Worm (Caenorhabditis elegans) whole organism, L1 larva: ENCODE results near the gene F49H12.2.

Experiments used
- C04F5.9 ChIP-seq: sonication (generic microtip); optimal IDR thresholded peaks from 2 replicates; lab custom pipeline; 2016; ENCODE audit warnings: missing genetic modification characterization, missing compliant biosample characterization
- aly-2 ChIP-seq: fragments of 150-350 bp; optimal IDR thresholded peaks from 2 replicates; lab custom pipeline; 2014; ENCODE audit warnings: missing biosample characterization, missing genetic modification characterization
- dpl-1 ChIP-seq, 3 experiments: fragments of 150-350 bp in 2 of 3; sonication (generic microtip) in 1 of 3; optimal IDR thresholded peaks; 2 replicates each; lab custom pipeline; 2014 to 2017; ENCODE audit warnings: missing biosample characterization in 3 of 3, missing genetic modification characterization in 3 of 3, missing genetic modification reagents in 3 of 3
- egl-13 ChIP-seq: sonication (generic microtip); optimal IDR thresholded peaks from 2 replicates; lab custom pipeline; 2016; ENCODE audit warnings: missing genotype, missing genetic modification reagents, missing genetic modification characterization, missing compliant biosample characterization
- lin-14 ChIP-seq: fragments of 200-800 bp; sonication (Bioruptor generic); optimal IDR thresholded peaks from 2 replicates; lab custom pipeline; 2018; ENCODE audit warnings: mild to moderate bottlenecking, missing genetic modification characterization, moderate library complexity, missing compliant biosample characterization
- lin-35 ChIP-seq, 2 experiments: fragments of 150-350 bp; optimal IDR thresholded peaks; 2 replicates each; lab custom pipeline; 2014; ENCODE audit warnings: missing biosample characterization in 2 of 2, missing genetic modification characterization in 2 of 2, missing genetic modification reagents in 2 of 2
- nhr-11 ChIP-seq: fragments of 150-350 bp; optimal IDR thresholded peaks from 2 replicates; lab custom pipeline; 2014; ENCODE audit warnings: missing biosample characterization, missing genetic modification characterization
- nhr-71 ChIP-seq: sonication (generic microtip); optimal IDR thresholded peaks from 2 replicates; lab custom pipeline; 2016; ENCODE audit warnings: mild to moderate bottlenecking, missing genetic modification characterization, moderate library complexity, missing compliant biosample characterization
- nhr-77 ChIP-seq: fragments of 150-350 bp; optimal IDR thresholded peaks from 2 replicates; lab custom pipeline; 2014; ENCODE audit warnings: missing biosample characterization, missing genetic modification characterization
- nhr-84 ChIP-seq: sonication (generic microtip); optimal IDR thresholded peaks from 2 replicates; lab custom pipeline; 2017; ENCODE audit warnings: missing biosample characterization, missing genetic modification characterization
- nhr-85 ChIP-seq: sonication (generic microtip); peaks from one replicate; lab custom pipeline; 2016; ENCODE audit warnings: missing genetic modification characterization, inconsistent platforms, missing compliant biosample characterization
- pqm-1 ChIP-seq: sonication (generic microtip); optimal IDR thresholded peaks from 3 replicates; lab custom pipeline; 2017; ENCODE audit warnings: missing biosample characterization, missing genetic modification characterization
- skn-1 ChIP-seq: fragments of 150-350 bp; optimal IDR thresholded peaks from 2 replicates; lab custom pipeline; 2014; ENCODE audit warnings: missing biosample characterization, missing genetic modification characterization

ce11 chrX:2120961-2121360, 35.9 kb downstream of the F49H12.2 start, which contains the start of gene gpa-5:
- TF ChIP-seq lin-35 (GFP tag; optimal IDR thresholded peaks at IDR 0.05; lab: Kevin White, UChicago) (no peak), lin-14 (GFP tag; lab: Kevin White, UChicago) (no peak), pqm-1 (no peak), C04F5.9 (tag; lab: Kevin White, UChicago) (no peak), egl-13 (no peak), nhr-71 (no peak), nhr-85 (tag; lab: Kevin White, UChicago) (no peak), dpl-1 (GFP tag; optimal IDR thresholded peaks at IDR 0.05; lab: Kevin White, UChicago) (no peak), nhr-11 (no peak), nhr-77 (tag; lab: Kevin White, UChicago) (no peak), nhr-84 (tag; lab: Kevin White, UChicago) (no peak), skn-1 (tag; lab: Kevin White, UChicago) (no peak), aly-2 (tag; lab: Kevin White, UChicago) (no peak)
